Worm (Caenorhabditis elegans): Measurements from ENCODE around the gene mrps-21.
A peak's percentile ranks its signal among the peaks of the same experiment; 100 is the strongest.

Gene mrps-21

DNA sequence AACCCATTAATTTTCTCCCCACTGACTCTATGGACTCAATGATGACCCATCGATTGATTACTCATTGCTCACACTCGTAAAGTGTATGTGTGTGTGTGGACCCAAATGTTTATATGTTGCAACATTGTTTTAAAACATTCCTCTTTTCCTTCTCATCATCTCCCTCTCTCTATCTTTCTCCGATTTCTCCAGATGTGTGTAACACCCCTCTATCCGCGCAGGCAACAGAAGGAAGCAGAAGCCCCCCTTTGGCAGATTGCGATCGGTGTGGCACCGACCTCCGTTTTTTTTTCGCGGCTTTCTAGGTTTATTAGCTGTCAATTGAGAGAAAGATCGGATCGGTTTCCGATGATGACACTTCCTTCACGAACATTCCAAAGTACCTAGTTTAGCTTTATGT lies 15.7 kb downstream of the mrps-21 start:
- TF ChIP-seq bed-3 (GFP tag; optimal IDR thresholded peaks at IDR 0.05) (no peak), mab-5 (tag; optimal IDR thresholded peaks at IDR 0.05) (no peak), unc-39 (tag; optimal IDR thresholded peaks at IDR 0.05) (no peak), snpc-4 (tag; optimal IDR thresholded peaks at IDR 0.05) (no peak), unc-120 (tag; optimal IDR thresholded peaks at IDR 0.05; ENCODE audit: poor library complexity, severe bottlenecking) (peak; percentile 67), unc-62 (GFP tag; optimal IDR thresholded peaks at IDR 0.05) (no peak), sem-2 (GFP tag; optimal IDR thresholded peaks at IDR 0.05) (no peak), pha-4 (tag; optimal IDR thresholded peaks at IDR 0.05) (no peak), ceh-43 (GFP tag; optimal IDR thresholded peaks at IDR 0.05) (no peak), ham-2 (GFP tag; optimal IDR thresholded peaks at IDR 0.05) (peak; percentile 47), nhr-237 (tag; optimal IDR thresholded peaks at IDR 0.05) (no peak)

DNA sequence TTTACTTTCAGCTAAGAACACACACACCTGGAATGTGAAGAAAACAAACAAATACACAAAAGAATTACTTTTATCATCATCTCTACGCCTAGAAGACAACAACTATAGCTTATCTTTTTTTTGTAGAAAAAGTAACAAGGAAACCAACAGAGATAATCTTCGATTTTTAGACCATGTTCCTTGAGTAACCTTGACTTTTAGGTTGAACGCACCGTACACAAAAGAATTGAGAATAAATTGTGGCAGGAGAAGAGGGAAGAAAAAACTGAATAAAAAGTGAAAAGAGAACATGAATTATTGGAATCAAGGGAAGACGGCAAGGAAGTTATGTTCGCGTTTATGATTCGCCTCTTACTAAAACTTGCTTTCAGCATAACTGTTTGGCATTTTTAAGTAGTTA lies 18.4 kb downstream of the mrps-21 start:
- TF ChIP-seq nhr-12 (tag; optimal IDR thresholded peaks at IDR 0.05) (no peak), nhr-76 (tag; optimal IDR thresholded peaks at IDR 0.05) (no peak), flh-1 (GFP tag; optimal IDR thresholded peaks at IDR 0.05) (no peak), sem-2 (GFP tag; optimal IDR thresholded peaks at IDR 0.05) (no peak), lsy-2 (tag; optimal IDR thresholded peaks at IDR 0.05) (no peak), elt-1 (tag; optimal IDR thresholded peaks at IDR 0.05; ENCODE audit: borderline replicate concordance, insufficient read depth) (no peak), drap-1 (GFP tag; optimal IDR thresholded peaks at IDR 0.05) (no peak), lin-32 (GFP tag; optimal IDR thresholded peaks at IDR 0.05) (no peak), ceh-83 (GFP tag; optimal IDR thresholded peaks at IDR 0.05) (no peak), ceh-39 (tag; optimal IDR thresholded peaks at IDR 0.05) (no peak), unc-39 (tag; optimal IDR thresholded peaks at IDR 0.05) (no peak), unc-62 (GFP tag; optimal IDR thresholded peaks at IDR 0.05) (no peak), nhr-237 (tag; optimal IDR thresholded peaks at IDR 0.05) (no peak), mep-1 (tag; optimal IDR thresholded peaks at IDR 0.05) (no peak), sptf-1 (tag; optimal IDR thresholded peaks at IDR 0.05) (no peak), mab-5 (tag; optimal IDR thresholded peaks at IDR 0.05) (no peak), ham-2 (GFP tag; optimal IDR thresholded peaks at IDR 0.05) (no peak)

DNA sequence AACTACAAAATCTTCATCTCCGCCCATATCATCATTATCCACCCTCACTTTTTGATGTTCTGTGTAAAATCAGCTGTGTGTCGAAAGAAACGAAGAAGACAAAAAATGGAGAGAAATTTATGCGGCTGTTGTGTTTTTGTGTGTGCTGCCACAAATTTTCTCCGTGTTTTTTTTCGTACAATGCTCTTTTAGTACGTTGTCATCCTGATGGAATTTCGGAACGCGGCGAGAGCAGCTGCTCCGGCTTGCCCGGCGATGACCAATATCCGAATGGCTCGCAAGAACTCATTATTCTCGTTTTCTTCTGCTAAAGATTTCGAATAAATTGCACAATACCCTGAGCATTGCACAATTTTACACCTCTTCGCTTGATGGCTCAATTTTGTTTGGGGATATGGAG lies 20.0 kb downstream of the mrps-21 start:
- TF ChIP-seq ces-1 (GFP tag; optimal IDR thresholded peaks at IDR 0.05) (no peak), bed-3 (GFP tag; optimal IDR thresholded peaks at IDR 0.05) (no peak), lin-13 (tag; optimal IDR thresholded peaks at IDR 0.05) (no peak), mab-5 (tag; optimal IDR thresholded peaks at IDR 0.05) (no peak), mls-2 (tag; optimal IDR thresholded peaks at IDR 0.05) (no peak), nhr-28 (tag; optimal IDR thresholded peaks at IDR 0.05) (no peak), nhr-76 (tag; optimal IDR thresholded peaks at IDR 0.05) (no peak), sptf-1 (tag; optimal IDR thresholded peaks at IDR 0.05) (no peak), lin-32 (GFP tag; optimal IDR thresholded peaks at IDR 0.05) (no peak), unc-120 (tag; optimal IDR thresholded peaks at IDR 0.05; ENCODE audit: poor library complexity, severe bottlenecking) (peak; percentile 74), lsy-2 (tag; optimal IDR thresholded peaks at IDR 0.05) (no peak), nhr-237 (tag; optimal IDR thresholded peaks at IDR 0.05) (no peak), mep-1 (tag; optimal IDR thresholded peaks at IDR 0.05) (no peak), pha-4 (tag; optimal IDR thresholded peaks at IDR 0.05) (no peak), sem-2 (GFP tag; optimal IDR thresholded peaks at IDR 0.05) (no peak), flh-1 (GFP tag; optimal IDR thresholded peaks at IDR 0.05) (no peak), unc-62 (GFP tag; optimal IDR thresholded peaks at IDR 0.05) (peak; percentile 18), hlh-1 (tag; optimal IDR thresholded peaks at IDR 0.05) (peak; percentile 62), snpc-4 (tag; optimal IDR thresholded peaks at IDR 0.05) (no peak), nhr-12 (tag; optimal IDR thresholded peaks at IDR 0.05) (no peak), unc-39 (tag; optimal IDR thresholded peaks at IDR 0.05) (no peak), elt-3 (tag; optimal IDR thresholded peaks at IDR 0.05) (no peak)

DNA sequence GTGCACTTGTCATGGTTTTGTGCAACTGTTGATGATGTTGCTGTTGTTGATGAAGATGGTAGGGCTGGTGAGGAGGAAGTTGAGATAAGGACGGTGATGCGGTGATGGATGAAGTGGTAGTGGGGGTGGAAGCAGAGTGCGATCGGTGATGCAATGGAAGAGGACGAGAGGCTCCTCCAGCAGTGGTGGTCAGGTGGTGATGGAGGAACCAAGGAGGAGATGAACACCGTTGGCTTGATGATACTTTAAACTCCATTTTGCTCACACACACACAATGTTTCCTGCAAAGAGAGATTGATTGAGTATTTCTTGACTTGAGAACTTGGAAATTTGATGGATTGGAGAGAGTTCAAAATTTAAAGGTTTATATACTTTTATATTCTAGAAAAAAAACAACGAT lies 21.5 kb downstream of the mrps-21 start, which contains the start of gene F19C7.8:
TSS of gene F19C7.8 (minus strand) at position 256 of the 400 bp plus-strand sequence.
- peak; percentile 73 for TF ChIP-seq hlh-1 (tag; optimal IDR thresholded peaks at IDR 0.05)
- TF ChIP-seq drap-1 (GFP tag; optimal IDR thresholded peaks at IDR 0.05), result no peak
- TF ChIP-seq nhr-237 (tag; optimal IDR thresholded peaks at IDR 0.05), result no peak
- no peak for TF ChIP-seq pha-4 (tag; optimal IDR thresholded peaks at IDR 0.05)
- TF ChIP-seq unc-120 (tag; optimal IDR thresholded peaks at IDR 0.05; ENCODE audit: poor library complexity, severe bottlenecking), result peak; percentile 22
- no peak for TF ChIP-seq sptf-1 (tag; optimal IDR thresholded peaks at IDR 0.05)

DNA sequence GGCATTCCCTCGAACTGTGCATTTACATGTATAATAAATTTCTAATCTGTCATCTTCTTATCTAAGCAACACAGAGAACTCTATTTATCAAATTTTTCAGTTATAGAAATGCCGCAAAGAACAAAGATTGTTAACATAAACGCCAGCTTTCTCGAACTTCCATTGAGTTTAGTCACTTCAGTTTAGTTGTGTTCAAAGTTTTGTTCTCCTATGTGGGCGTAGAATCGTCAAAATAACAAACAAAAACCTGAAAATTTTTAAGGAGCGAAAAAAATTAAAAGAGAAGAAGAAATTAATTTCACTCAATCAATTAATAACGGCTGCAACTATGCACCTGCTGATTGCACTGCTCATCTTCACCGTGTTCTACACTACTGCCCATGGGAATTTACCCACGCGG lies 23.3 kb downstream of the mrps-21 start, which contains the start of gene R105.5:
TSS of gene R105.5 (plus strand) at position 301 of the 400 bp plus-strand sequence.
- TF ChIP-seq lin-13 (tag; optimal IDR thresholded peaks at IDR 0.05) (no peak), zip-8 (tag; optimal IDR thresholded peaks at IDR 0.05) (no peak), hlh-1 (tag; optimal IDR thresholded peaks at IDR 0.05) (no peak), flh-1 (GFP tag; optimal IDR thresholded peaks at IDR 0.05) (no peak), nhr-237 (tag; optimal IDR thresholded peaks at IDR 0.05) (no peak), drap-1 (GFP tag; optimal IDR thresholded peaks at IDR 0.05) (no peak), M03D4.4 (tag; optimal IDR thresholded peaks at IDR 0.05) (no peak)

All from whole organism, mixed stage, embryonic.